Fruit fly (Drosophila melanogaster): Measurements from ENCODE around the gene mthl15.

The mthl15 gene

dm6 chr2L:10231092-10231494, 7.0 kb downstream of the mthl15 start:
- TF ChIP-seq slbo (GFP tag; IDR thresholded peaks at IDR 0.05) (peak; percentile 42; the same call in 1 of the 2 replicates), YL-1 (GFP tag; optimal IDR thresholded peaks at IDR 0.05) (no peak), CG8290 (GFP tag; optimal IDR thresholded peaks at IDR 0.05) (no peak), CG8290 (tag; optimal IDR thresholded peaks at IDR 0.05) (peak in 1 of 2 experiments; percentile 57), gcm2 (GFP tag; optimal IDR thresholded peaks at IDR 0.05) (no peak), dysf (GFP tag; IDR thresholded peaks at IDR 0.05) (no peak; the same call in 2 of the 3 replicates), lbe (GFP tag; optimal IDR thresholded peaks at IDR 0.05) (peak; percentile 57), Trl (optimal IDR thresholded peaks at IDR 0.05) (peak in 1 of 2 experiments; percentile 7), Trl (GFP tag; optimal IDR thresholded peaks at IDR 0.05) (peak; percentile 35), CG9817 (tag; optimal IDR thresholded peaks at IDR 0.05) (no peak), z (GFP tag; IDR thresholded peaks at IDR 0.05) (no peak), CG8944 (GFP tag; optimal IDR thresholded peaks at IDR 0.05) (no peak), so (GFP tag; IDR thresholded peaks at IDR 0.05) (0 out of 3 replicates have a peak, but pooled peaks have one; percentile 25), CG17612 (GFP tag; IDR thresholded peaks at IDR 0.05) (no peak), HHEX (GFP tag; optimal IDR thresholded peaks at IDR 0.05) (peak; percentile 43), Camta (GFP tag; optimal IDR thresholded peaks at IDR 0.05) (peak; percentile 27), lola (GFP tag; optimal IDR thresholded peaks at IDR 0.05) (no peak), CG12659 (GFP tag; optimal IDR thresholded peaks at IDR 0.05) (peak; percentile 25), gem (tag; optimal IDR thresholded peaks at IDR 0.05) (peak; percentile 46), CG13424 (tag; optimal IDR thresholded peaks at IDR 0.05) (peak; percentile 6), CG2712 (tag; optimal IDR thresholded peaks at IDR 0.05) (peak; percentile 6), scrt (GFP tag; optimal IDR thresholded peaks at IDR 0.05) (no peak), Meics (GFP tag; optimal IDR thresholded peaks at IDR 0.05) (peak; percentile 44), sob (GFP tag; IDR thresholded peaks at IDR 0.05) (0 out of 2 replicates have a peak, but pooled peaks have one; percentile 9), Stat92E (GFP tag; optimal IDR thresholded peaks at IDR 0.05) (no peak), CG32772 (GFP tag; IDR thresholded peaks at IDR 0.05) (no peak), CG42726 (GFP tag; IDR thresholded peaks at IDR 0.05; ENCODE audit: partially characterized antibody) (no peak), shn (GFP tag; optimal IDR thresholded peaks at IDR 0.05) (peak; percentile 40), CG17802 (tag; optimal IDR thresholded peaks at IDR 0.05) (no peak), CG5180 (GFP tag; optimal IDR thresholded peaks at IDR 0.05) (peak; percentile 18), CG17361 (GFP tag; IDR thresholded peaks at IDR 0.05) (no peak), CG3847 (GFP tag; IDR thresholded peaks at IDR 0.05) (no peak), Opbp (GFP tag; IDR thresholded peaks at IDR 0.05; ENCODE audit: partially characterized antibody) (no peak), CG2120 (GFP tag; optimal IDR thresholded peaks at IDR 0.05) (peak; percentile 42), CG13775 (GFP tag; optimal IDR thresholded peaks at IDR 0.05) (no peak), esg (GFP tag; conservative IDR thresholded peaks at IDR 0.05) (0 out of 2 replicates have a peak, but pooled peaks have one; percentile 12), CG10147 (GFP tag; optimal IDR thresholded peaks at IDR 0.05) (peak; percentile 4), Drgx (GFP tag; IDR thresholded peaks at IDR 0.05) (peak; percentile 44), CG18619 (GFP tag; optimal IDR thresholded peaks at IDR 0.05) (no peak), CG18476 (GFP tag; optimal IDR thresholded peaks at IDR 0.05) (no peak), CoRest (tag; optimal IDR thresholded peaks at IDR 0.05) (peak; percentile 4), rib (GFP tag; IDR thresholded peaks at IDR 0.05) (0 out of 2 replicates have a peak, but pooled peaks have one; percentile 58), CG30020 (tag; optimal IDR thresholded peaks at IDR 0.05) (no peak), CG9797 (GFP tag; optimal IDR thresholded peaks at IDR 0.05) (no peak), Fer1 (GFP tag; optimal IDR thresholded peaks at IDR 0.05) (peak; percentile 31), CG2116 (GFP tag; optimal IDR thresholded peaks at IDR 0.05) (no peak), CG17385 (GFP tag; optimal IDR thresholded peaks at IDR 0.05) (peak; percentile 19), sd (tag; optimal IDR thresholded peaks at IDR 0.05) (peak; percentile 84), unc-4 (GFP tag; IDR thresholded peaks at IDR 0.05; ENCODE audit: partially characterized antibody) (no peak), trem (tag; optimal IDR thresholded peaks at IDR 0.05) (no peak), sens-2 (GFP tag; IDR thresholded peaks at IDR 0.05) (no peak)

All from whole organism, embryonic.